Fruit fly (Drosophila melanogaster): ENCODE data around the gene Nepl16.

Nepl16 gene

DNA sequence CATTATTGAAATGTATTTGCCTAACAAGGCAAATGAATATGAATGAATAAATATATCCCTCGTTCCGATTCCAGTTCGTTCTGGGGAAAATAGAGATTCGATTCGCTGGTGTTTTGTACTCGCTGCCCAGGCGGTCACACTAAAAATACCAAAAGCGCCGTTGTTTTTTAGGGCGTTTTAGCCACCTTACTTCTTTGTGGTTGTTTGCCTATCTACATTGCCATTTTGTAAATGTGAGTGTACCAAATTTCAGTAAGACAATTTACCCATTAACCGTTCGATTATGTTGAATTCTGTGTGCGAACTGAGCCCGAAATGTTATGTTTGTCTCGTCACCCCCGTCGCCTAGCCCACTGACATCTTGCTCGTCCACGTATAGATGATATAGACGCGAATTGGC, 14.8 kb downstream of the Nepl16 start, which contains the start of the genes CG33095 and CG33096 (continued):
- TF ChIP-seq sna (GFP tag; IDR thresholded peaks at IDR 0.05; ENCODE audit: partially characterized antibody) (no peak), ind (GFP tag; optimal IDR thresholded peaks at IDR 0.05) (no peak), slou (GFP tag; optimal IDR thresholded peaks at IDR 0.05) (no peak), CG30020 (tag; optimal IDR thresholded peaks at IDR 0.05) (peak; percentile 83), CG18599 (GFP tag; optimal IDR thresholded peaks at IDR 0.05) (no peak), lilli (GFP tag; optimal IDR thresholded peaks at IDR 0.05) (no peak), pfk (GFP tag; optimal IDR thresholded peaks at IDR 0.05) (peak; percentile 69), dm (GFP tag; optimal IDR thresholded peaks at IDR 0.05) (no peak), p53 (GFP tag; optimal IDR thresholded peaks at IDR 0.05) (no peak), CG3407 (GFP tag; optimal IDR thresholded peaks at IDR 0.05) (no peak), phol (tag; optimal IDR thresholded peaks at IDR 0.05) (no peak), CG16863 (GFP tag; optimal IDR thresholded peaks at IDR 0.05) (no peak), BEAF-32 (GFP tag; optimal IDR thresholded peaks at IDR 0.05) (peak; percentile 31), Myb (GFP tag; optimal IDR thresholded peaks at IDR 0.05) (no peak), Hand (GFP tag; optimal IDR thresholded peaks at IDR 0.05) (no peak), slbo (GFP tag; IDR thresholded peaks at IDR 0.05) (no peak), aop (GFP tag; IDR thresholded peaks at IDR 0.05) (no peak), chn (GFP tag; optimal IDR thresholded peaks at IDR 0.05) (no peak), ro (GFP tag; IDR thresholded peaks at IDR 0.05) (no peak), CG10366 (GFP tag; IDR thresholded peaks at IDR 0.05) (no peak), CG16779 (GFP tag; IDR thresholded peaks at IDR 0.05) (no peak), chinmo (GFP tag; IDR thresholded peaks at IDR 0.05; ENCODE audit: partially characterized antibody) (0 out of 4 replicates have a peak, but pooled peaks have one; percentile 38), CG10543 (GFP tag; optimal IDR thresholded peaks at IDR 0.05) (no peak), CG1233 (GFP tag; optimal IDR thresholded peaks at IDR 0.05) (no peak), croc (GFP tag; conservative IDR thresholded peaks at IDR 0.05) (no peak), CG31365 (tag; optimal IDR thresholded peaks at IDR 0.05) (no peak), CG12744 (GFP tag; optimal IDR thresholded peaks at IDR 0.05) (no peak), sens (GFP tag) (no peak), Sin3A (optimal IDR thresholded peaks at IDR 0.05) (peak; percentile 9), Meics (GFP tag; optimal IDR thresholded peaks at IDR 0.05) (no peak), Dp (GFP tag; optimal IDR thresholded peaks at IDR 0.05) (peak; percentile 27), Ets65A (GFP tag) (peak; percentile 86), Lpt (GFP tag; optimal IDR thresholded peaks at IDR 0.05) (no peak), nerfin-1 (tag; optimal IDR thresholded peaks at IDR 0.05) (no peak), CG12104 (GFP tag; optimal IDR thresholded peaks at IDR 0.05) (no peak), CG15514 (GFP tag; optimal IDR thresholded peaks at IDR 0.05) (peak; percentile 98), CG33213 (GFP tag; optimal IDR thresholded peaks at IDR 0.05) (peak; percentile 76), sd (tag; optimal IDR thresholded peaks at IDR 0.05) (no peak), CG9797 (GFP tag; optimal IDR thresholded peaks at IDR 0.05) (peak; percentile 75), CG9817 (tag; optimal IDR thresholded peaks at IDR 0.05) (no peak), CG10274 (GFP tag; optimal IDR thresholded peaks at IDR 0.05) (no peak), twi (tag; optimal IDR thresholded peaks at IDR 0.05) (no peak), CG10267 (tag; optimal IDR thresholded peaks at IDR 0.05) (no peak), jing (GFP tag; optimal IDR thresholded peaks at IDR 0.05) (no peak), zen2 (GFP tag; IDR thresholded peaks at IDR 0.05; ENCODE audit: partially characterized antibody) (no peak), CTCF (GFP tag; optimal IDR thresholded peaks at IDR 0.05) (no peak), CHES-1-like (GFP tag; optimal IDR thresholded peaks at IDR 0.05) (no peak), fd64A (GFP tag; optimal IDR thresholded peaks at IDR 0.05) (no peak), Dfd (GFP tag; optimal IDR thresholded peaks at IDR 0.05) (no peak), otp (GFP tag; IDR thresholded peaks at IDR 0.05) (no peak), CG34224 (GFP tag; IDR thresholded peaks at IDR 0.05; ENCODE audit: partially characterized antibody) (no peak), CG17568 (GFP tag; optimal IDR thresholded peaks at IDR 0.05) (no peak), CG7271 (tag; optimal IDR thresholded peaks at IDR 0.05) (no peak)
